Worm (Caenorhabditis elegans) whole organism, midembryonic: ENCODE measurements around the gene nhr-71.

Experiments used
- klf-2 ChIP-seq: fragments of 200-800 bp; sonication (Bioruptor generic); conservative IDR thresholded peaks from 2 replicates; pipeline ENCODE4 v1.3.6; 2022; ENCODE audit warnings: missing genetic modification reagents, missing genetic modification characterization, missing compliant biosample characterization
- med-1 ChIP-seq: sonication (generic microtip); optimal IDR thresholded peaks from 2 replicates; lab custom pipeline; 2017; ENCODE audit warnings: missing genetic modification characterization, mild to moderate bottlenecking, missing compliant biosample characterization, antibody characterized with exemption, missing genetic modification reagents; ENCODE audit not compliant: insufficient read depth
- ztf-29 ChIP-seq: fragments of 200-800 bp; sonication (Bioruptor generic); IDR thresholded peaks from 2 replicates; pipeline ENCODE4 v1.3.6; 2022; ENCODE audit warnings: missing genetic modification reagents, missing genetic modification characterization, missing compliant biosample characterization

- no peak for TF ChIP-seq ztf-29 (GFP tag; lab: Robert Waterston, UW)
- TF ChIP-seq klf-2 (GFP tag; lab: Robert Waterston, UW): no peak
- no peak for TF ChIP-seq med-1 (GFP tag; lab: Kevin White, UChicago)
These were observed 43.4 kb downstream of the nhr-71 start, which contains the start of gene ZK1086.3 for ce11 chrX:13790532-13790931.
